Fruit fly (Drosophila melanogaster) whole organism: Measurements from ENCODE around the gene CG43083.
A peak's percentile ranks its signal among the peaks of the same experiment; 100 is the strongest.

Experiments used
- CG8478 ChIP-seq: fragments of >200 bp; optimal IDR thresholded peaks from 2 replicates; lab custom pipeline; 2018; ENCODE audit warnings: inconsistent platforms
- Dll ChIP-seq: fragments of >200 bp; optimal IDR thresholded peaks from 2 replicates; lab custom pipeline; 2017
- EcR ChIP-seq, 2 experiments: fragments of >200 bp; optimal IDR thresholded peaks; 2 replicates each; lab custom pipeline; 2017; ENCODE audit warnings: missing biosample characterization in 2 of 2, missing genetic modification characterization in 2 of 2, missing genetic modification reagents in 2 of 2
- pan ChIP-seq: fragments of >200 bp; optimal IDR thresholded peaks from 2 replicates; lab custom pipeline; 2017
- psq ChIP-seq: fragments of >200 bp; optimal IDR thresholded peaks from 2 replicates; lab custom pipeline; 2017
- usp ChIP-seq: fragments of >200 bp; optimal IDR thresholded peaks from 2 replicates; lab custom pipeline; 2017; ENCODE audit warnings: missing biosample characterization, missing genetic modification characterization, mixed read lengths

CG43083 gene

DNA sequence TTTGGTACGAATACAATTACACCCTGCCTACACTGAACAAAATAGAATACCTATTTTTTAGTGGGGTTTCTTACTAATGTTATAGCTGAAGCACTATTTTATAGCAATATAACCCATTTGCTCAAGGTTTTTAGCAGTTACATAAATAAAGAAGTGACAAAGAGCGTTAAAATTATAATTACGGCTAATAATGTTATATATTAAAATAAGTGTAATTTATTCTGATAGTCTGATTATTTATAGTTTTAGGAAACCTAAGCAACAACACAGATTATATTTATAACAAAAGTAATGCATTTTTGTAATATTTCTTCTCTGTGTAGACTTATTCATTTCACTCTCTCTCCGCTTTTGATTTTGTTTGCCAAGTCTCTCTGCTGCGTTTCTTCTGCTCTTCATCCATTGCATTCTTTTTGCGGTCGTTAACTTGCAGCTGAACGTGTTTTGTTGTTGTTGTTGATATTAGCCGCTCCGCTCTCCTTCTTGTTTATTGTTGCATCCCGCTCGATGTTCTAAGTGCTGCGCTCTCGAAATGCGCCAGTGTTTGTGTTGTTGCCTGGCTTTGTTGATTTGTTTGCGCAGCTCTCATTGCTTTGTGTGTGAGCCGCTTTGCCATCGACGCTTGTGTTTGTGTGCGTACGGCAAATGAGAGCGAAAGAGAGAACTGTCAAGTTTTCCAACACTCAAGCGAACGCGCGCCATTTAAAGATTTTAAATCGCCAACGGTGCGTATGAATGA is 22.5 kb upstream of the CG43083 start:
- TF ChIP-seq pan (lab: Kevin White, UChicago) (no peak), EcR (GFP tag; optimal IDR thresholded peaks at IDR 0.05; lab: Kevin White, UChicago) (peak; percentile 43 to 81)

DNA sequence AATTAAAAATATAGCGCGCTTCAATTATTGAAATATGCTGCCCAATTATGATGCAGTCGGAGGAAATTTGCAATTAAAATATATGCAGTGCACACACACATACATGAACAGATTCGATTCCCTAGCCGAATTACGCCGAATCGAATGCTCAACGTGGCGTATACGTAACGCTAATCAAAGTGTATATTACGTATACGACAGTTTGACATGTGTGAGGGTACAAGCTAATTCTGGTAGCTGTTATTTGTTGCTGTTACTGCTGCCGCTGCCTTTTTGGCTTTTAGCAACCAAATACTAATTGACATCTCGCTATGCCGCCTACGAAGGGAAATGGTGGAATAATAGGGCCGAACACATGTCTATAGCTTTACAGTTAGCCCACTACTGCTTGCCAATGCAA is 21.1 kb upstream of the CG43083 start:
- TF ChIP-seq pan (lab: Kevin White, UChicago), result no peak

DNA sequence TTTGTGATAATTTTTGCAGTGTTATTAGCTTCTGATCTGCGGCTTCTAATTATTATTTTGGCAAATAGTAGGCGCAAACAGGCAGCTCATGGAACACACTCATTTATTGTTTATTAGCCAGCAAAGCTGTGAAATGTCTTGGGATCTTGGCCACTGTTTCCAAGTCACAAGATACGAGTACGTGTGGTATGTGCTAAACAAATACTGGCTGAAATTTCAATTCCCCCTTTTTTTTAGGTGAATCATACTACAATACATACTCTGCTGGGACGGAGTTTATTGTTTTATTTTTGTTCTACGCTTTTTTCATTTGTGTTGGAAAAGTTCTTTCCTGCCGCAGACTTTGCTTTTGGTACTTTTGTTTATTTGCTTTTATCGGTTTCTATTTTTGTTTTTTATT is 17.3 kb upstream of the CG43083 start:
- TF ChIP-seq pan (lab: Kevin White, UChicago), result no peak
- TF ChIP-seq Dll (lab: Kevin White, UChicago), result no peak
- TF ChIP-seq CG8478 (lab: Kevin White, UChicago), result no peak
- no peak for TF ChIP-seq EcR (GFP tag; optimal IDR thresholded peaks at IDR 0.05; lab: Kevin White, UChicago)
- no peak for TF ChIP-seq usp (GFP tag; lab: Kevin White, UChicago)
- no peak for TF ChIP-seq psq (lab: Kevin White, UChicago)

DNA sequence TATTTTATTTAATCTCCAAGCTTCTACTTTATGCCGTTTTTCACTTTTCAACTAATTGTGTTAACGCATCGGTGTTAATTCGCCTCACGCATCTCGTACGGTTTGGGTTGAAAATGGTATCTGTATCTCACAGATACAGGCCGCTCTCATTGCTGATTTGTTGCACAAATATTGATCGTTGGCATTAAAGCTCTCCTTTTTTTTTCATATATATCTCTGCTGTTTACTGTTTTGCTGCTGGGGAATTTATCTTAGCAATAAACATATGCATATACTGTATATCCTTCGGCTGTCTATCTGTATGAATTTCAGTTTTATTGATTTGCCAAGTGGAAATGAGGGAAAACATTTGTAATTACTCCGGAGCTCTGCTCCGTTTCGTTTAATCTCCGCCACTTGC is 15.7 kb upstream of the CG43083 start:
- TF ChIP-seq usp (GFP tag; lab: Kevin White, UChicago) (no peak), CG8478 (lab: Kevin White, UChicago) (no peak), Dll (lab: Kevin White, UChicago) (no peak), EcR (GFP tag; optimal IDR thresholded peaks at IDR 0.05; lab: Kevin White, UChicago) (no peak), psq (lab: Kevin White, UChicago) (no peak), pan (lab: Kevin White, UChicago) (no peak)

DNA sequence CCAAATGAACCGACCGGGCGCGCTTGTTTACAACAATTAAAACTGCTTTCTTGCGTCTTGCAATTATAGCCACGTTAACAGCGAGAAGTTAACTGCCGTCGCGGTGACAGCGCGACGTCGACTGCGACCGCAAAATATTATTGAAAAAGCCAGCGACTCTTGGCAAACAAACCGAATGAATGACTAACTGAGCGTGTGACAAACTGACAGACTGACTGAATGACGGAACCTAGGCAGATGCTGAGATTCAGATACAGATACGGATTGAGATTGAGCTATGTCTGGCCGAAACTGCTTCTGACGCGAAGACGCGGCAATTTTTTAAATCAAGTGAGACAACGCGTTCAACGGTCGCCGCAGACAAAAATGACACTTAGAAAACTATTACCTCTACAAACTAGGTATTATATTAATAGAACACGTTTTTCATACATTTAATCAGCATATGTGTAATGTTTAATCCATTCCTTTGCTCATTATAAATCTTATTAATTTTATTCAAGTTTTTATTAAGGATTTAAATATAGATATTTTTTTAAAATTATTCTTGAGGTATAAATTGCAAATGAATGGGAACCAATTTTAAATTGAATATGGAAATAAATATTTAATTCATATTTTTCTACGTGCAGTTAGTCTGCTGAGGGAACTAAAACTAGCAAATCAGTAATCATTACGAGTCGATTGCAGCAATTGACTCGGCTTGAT is 13.8 kb upstream of the CG43083 start:
- TF ChIP-seq pan (lab: Kevin White, UChicago), result no peak
- TF ChIP-seq EcR (GFP tag; optimal IDR thresholded peaks at IDR 0.05; lab: Kevin White, UChicago), result no peak
- TF ChIP-seq psq (lab: Kevin White, UChicago), result no peak
- no peak for TF ChIP-seq Dll (lab: Kevin White, UChicago)
- TF ChIP-seq CG8478 (lab: Kevin White, UChicago), result no peak
- TF ChIP-seq usp (GFP tag; lab: Kevin White, UChicago), result no peak

DNA sequence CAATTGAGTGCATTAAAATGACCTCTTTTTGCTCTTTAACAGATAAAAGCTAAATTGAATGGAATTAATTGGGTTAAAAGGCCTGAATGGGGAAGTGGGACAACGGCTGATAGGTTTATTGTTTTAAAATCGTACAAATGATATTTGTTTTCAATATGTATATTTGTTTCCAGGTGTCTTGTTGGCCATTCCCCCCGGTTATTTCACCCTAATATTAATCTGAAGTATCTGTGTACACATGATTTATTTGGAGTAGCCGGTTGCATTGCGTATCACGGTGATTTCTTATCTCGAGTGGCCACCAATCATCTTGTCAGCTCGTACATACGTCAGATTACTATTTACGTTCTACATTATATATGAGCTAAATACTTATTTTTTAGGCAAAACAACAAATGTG is 12.0 kb upstream of the CG43083 start:
- TF ChIP-seq usp (GFP tag; lab: Kevin White, UChicago), result no peak
- TF ChIP-seq CG8478 (lab: Kevin White, UChicago), result no peak
- TF ChIP-seq psq (lab: Kevin White, UChicago), result no peak

DNA sequence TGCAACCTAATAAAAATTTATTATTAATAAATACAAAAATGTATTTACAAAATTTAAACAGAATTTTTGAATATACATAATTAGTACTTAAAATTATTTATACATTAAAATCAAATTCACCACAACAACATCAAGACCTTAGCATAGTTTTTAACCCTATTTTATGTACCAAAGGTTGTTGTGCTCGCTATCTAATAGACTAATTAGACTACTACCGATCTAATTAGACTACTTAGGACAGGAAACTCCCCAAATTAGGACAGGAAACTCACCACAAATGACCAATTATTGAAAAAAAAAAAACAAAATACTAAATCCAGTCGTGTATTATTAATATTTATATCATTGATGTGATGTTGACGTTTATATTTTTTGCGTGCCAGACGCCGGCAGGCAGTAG is 11.4 kb upstream of the CG43083 start:
- TF ChIP-seq psq (lab: Kevin White, UChicago) (no peak), CG8478 (lab: Kevin White, UChicago) (no peak), Dll (lab: Kevin White, UChicago) (no peak), pan (lab: Kevin White, UChicago) (no peak)

DNA sequence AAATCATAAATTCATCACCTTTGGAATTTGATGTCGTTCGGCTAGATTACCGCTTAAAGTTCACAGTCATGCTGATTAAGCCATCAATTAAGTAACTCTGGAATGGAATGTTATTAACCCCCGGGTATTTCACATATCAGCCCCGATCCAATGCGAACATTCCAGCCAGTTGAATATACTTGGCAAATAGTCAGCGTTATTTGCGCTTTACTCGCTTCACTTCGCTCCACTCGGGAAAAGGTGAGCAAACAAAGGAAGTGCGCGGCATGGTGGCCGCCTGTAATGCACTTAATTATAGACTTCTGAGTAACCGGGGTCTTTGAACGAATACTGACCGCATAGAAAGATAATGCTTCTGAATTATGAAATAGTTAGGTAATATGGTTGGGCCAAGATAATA is 10.8 kb upstream of the CG43083 start:
- no peak for TF ChIP-seq EcR (GFP tag; optimal IDR thresholded peaks at IDR 0.05; lab: Kevin White, UChicago)
- no peak for TF ChIP-seq Dll (lab: Kevin White, UChicago)
- no peak for TF ChIP-seq CG8478 (lab: Kevin White, UChicago)
- TF ChIP-seq psq (lab: Kevin White, UChicago), result no peak
- TF ChIP-seq usp (GFP tag; lab: Kevin White, UChicago), result no peak
- no peak for TF ChIP-seq pan (lab: Kevin White, UChicago)

DNA sequence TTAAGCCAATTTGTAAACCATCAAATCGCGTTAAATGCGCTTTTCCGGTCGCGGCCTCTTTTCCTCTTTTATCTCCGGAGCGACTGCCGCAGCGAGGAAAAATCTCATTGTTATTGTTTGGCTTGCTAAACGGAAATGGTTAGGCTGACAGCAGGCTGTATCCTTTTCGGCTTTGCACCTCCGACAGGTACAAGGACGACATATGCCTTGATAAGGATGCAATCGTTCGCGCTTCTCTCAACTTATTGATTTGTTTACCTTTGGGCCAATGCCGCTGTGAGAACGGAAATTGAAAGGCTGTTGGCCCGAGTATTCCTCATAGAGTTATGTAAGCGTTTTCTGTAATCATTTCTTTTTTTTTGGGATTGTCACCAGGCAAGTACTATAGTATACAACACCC is 9.8 kb upstream of the CG43083 start:
- TF ChIP-seq pan (lab: Kevin White, UChicago) (no peak), Dll (lab: Kevin White, UChicago) (no peak)

DNA sequence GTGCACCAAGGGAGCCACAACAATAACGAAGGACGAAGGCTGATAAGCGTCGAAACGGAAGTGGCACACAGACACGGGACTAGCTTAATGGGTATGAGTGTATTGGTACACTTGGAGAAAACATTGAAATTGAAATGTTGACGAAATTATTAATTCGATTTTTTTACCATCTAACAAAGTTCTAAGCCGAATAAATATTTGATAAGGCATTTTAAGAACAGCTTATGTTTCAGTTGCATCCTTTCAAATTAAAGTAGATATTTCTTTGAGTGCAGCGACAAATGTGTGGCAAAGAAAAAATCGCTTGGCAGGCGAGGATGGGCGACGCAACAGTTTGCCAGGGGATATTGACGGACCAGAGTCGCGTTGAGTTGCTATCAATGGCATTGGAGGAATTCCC is 8.4 kb upstream of the CG43083 start:
- TF ChIP-seq Dll (lab: Kevin White, UChicago), result no peak
- no peak for TF ChIP-seq pan (lab: Kevin White, UChicago)
- TF ChIP-seq EcR (GFP tag; optimal IDR thresholded peaks at IDR 0.05; lab: Kevin White, UChicago), result no peak
- no peak for TF ChIP-seq psq (lab: Kevin White, UChicago)

DNA sequence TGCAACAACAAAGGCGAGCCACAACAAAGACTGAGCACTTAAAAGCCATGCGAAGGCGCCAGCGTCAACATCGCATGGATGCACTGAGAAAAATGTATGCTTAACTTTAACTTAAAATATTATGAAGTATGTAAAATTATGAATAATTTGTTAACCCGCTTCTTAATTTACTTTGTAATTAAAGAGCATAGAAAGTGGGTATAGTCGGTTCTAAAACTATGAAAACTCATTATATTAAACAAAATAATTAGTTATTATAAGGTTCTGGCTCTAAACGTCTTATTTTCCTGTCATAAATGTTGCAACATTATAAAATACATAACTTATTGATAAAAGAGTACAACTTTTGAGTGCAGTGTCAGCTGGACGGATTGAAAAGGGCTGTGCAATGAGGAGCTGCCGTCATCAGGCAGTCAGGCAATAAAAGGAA is 6.8 kb upstream of the CG43083 start:
- no peak for TF ChIP-seq Dll (lab: Kevin White, UChicago)
- TF ChIP-seq usp (GFP tag; lab: Kevin White, UChicago), result no peak
- no peak for TF ChIP-seq CG8478 (lab: Kevin White, UChicago)
- no peak for TF ChIP-seq psq (lab: Kevin White, UChicago)
- no peak for TF ChIP-seq EcR (GFP tag; optimal IDR thresholded peaks at IDR 0.05; lab: Kevin White, UChicago)
- no peak for TF ChIP-seq pan (lab: Kevin White, UChicago)

DNA sequence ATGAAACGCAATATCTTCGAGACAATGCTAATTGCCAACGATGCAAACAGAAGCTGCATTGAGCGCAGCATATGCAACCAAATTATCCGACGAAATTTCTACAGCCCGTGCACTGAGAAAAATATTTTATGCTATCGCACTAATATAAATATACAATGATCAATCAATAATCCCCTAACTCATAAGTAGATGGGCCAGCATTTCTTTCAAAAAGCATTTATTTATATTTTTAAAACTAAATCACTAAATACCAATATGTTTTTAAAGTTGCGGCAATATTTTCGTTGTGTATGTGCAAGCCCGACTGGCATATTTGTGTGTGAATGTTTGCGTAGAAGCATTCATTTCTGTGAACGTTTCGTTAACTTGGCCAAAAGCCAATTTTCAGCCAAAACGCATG is 2.2 kb upstream of the CG43083 start:
- no peak for TF ChIP-seq Dll (lab: Kevin White, UChicago)
- no peak for TF ChIP-seq psq (lab: Kevin White, UChicago)
- no peak for TF ChIP-seq EcR (GFP tag; optimal IDR thresholded peaks at IDR 0.05; lab: Kevin White, UChicago)
- no peak for TF ChIP-seq usp (GFP tag; lab: Kevin White, UChicago)
- TF ChIP-seq pan (lab: Kevin White, UChicago), result no peak
- TF ChIP-seq CG8478 (lab: Kevin White, UChicago), result no peak
